Worm (Caenorhabditis elegans) whole organism, L1 larva: ENCODE results near the gene Y47D7A.13.

ENCODE experiments used
- egl-27 ChIP-seq, 2 experiments: fragments of 150-350 bp in 1 of 2; sonication (generic microtip); optimal IDR thresholded peaks; 3 replicates each; lab custom pipeline; 2017 to 2018; ENCODE audit warnings: missing biosample characterization in 2 of 2, missing genetic modification characterization in 2 of 2, missing genetic modification reagents in 2 of 2
- fkh-10 ChIP-seq: sonication (generic microtip); optimal IDR thresholded peaks from 2 replicates; lab custom pipeline; 2017; ENCODE audit warnings: missing biosample characterization, missing genetic modification reagents, missing genetic modification characterization
- fkh-4 ChIP-seq: sonication (generic microtip); optimal IDR thresholded peaks from 2 replicates; lab custom pipeline; 2016; ENCODE audit warnings: missing compliant biosample characterization, missing genetic modification characterization, borderline replicate concordance
- nhr-237 ChIP-seq: fragments of 150-350 bp; optimal IDR thresholded peaks from 2 replicates; lab custom pipeline; 2014; ENCODE audit warnings: missing biosample characterization, missing genetic modification characterization
- pqm-1 ChIP-seq: sonication (generic microtip); optimal IDR thresholded peaks from 3 replicates; lab custom pipeline; 2017; ENCODE audit warnings: missing biosample characterization, missing genetic modification characterization
- skn-1 ChIP-seq: fragments of 150-350 bp; optimal IDR thresholded peaks from 2 replicates; lab custom pipeline; 2014; ENCODE audit warnings: missing biosample characterization, missing genetic modification characterization
- sptf-1 ChIP-seq: fragments of 150-350 bp; optimal IDR thresholded peaks from 2 replicates; lab custom pipeline; 2014; ENCODE audit warnings: missing biosample characterization, missing genetic modification characterization
- unc-130 ChIP-seq: fragments of 150-350 bp; optimal IDR thresholded peaks from 2 replicates; lab custom pipeline; 2017; ENCODE audit warnings: missing biosample characterization, missing genetic modification characterization, inconsistent platforms

- TF ChIP-seq fkh-10 (no peak), sptf-1 (tag; lab: Kevin White, UChicago) (no peak), pqm-1 (tag; lab: Kevin White, UChicago) (no peak), fkh-4 (tag; lab: Kevin White, UChicago) (no peak), unc-130 (tag; lab: Kevin White, UChicago) (no peak), skn-1 (tag; lab: Kevin White, UChicago) (no peak), nhr-237 (tag; lab: Kevin White, UChicago) (no peak), egl-27 (tag; optimal IDR thresholded peaks at IDR 0.05; lab: Kevin White, UChicago) (no peak)
Observed at ce11 chrV:4401865-4402264, 33.9 kb downstream of the Y47D7A.13 start, which contains the start of gene F13A2.5.
